Worm (Caenorhabditis elegans): Measurements from ENCODE around the gene H01M10.2.

H01M10.2 gene

ce11 chrX:2551450-2551849, 34.1 kb downstream of the H01M10.2 start:
- no peak for TF ChIP-seq elt-3 (tag; optimal IDR thresholded peaks at IDR 0.05)
- no peak for TF ChIP-seq efl-3 (GFP tag; optimal IDR thresholded peaks at IDR 0.05)
- TF ChIP-seq ztf-4 (tag; optimal IDR thresholded peaks at IDR 0.05) = no peak
- no peak for TF ChIP-seq nhr-20 (tag; optimal IDR thresholded peaks at IDR 0.05)
- TF ChIP-seq mab-9 (GFP tag; IDR thresholded peaks at IDR 0.05) = no peak
- TF ChIP-seq unc-86 (tag; optimal IDR thresholded peaks at IDR 0.05) = no peak
- TF ChIP-seq zip-4 (GFP tag; optimal IDR thresholded peaks at IDR 0.05) = no peak
- no peak for TF ChIP-seq hlh-4 (tag; optimal IDR thresholded peaks at IDR 0.05)
- TF ChIP-seq dpl-1 (GFP tag; optimal IDR thresholded peaks at IDR 0.05) = no peak
- TF ChIP-seq lsy-2 (tag; optimal IDR thresholded peaks at IDR 0.05) = no peak
- peak; percentile 58 for TF ChIP-seq nhr-85 (tag)
- no peak for TF ChIP-seq unc-130 (tag; optimal IDR thresholded peaks at IDR 0.05)
- TF ChIP-seq rnt-1 (tag; optimal IDR thresholded peaks at IDR 0.05) = peak; percentile 24
- no peak for TF ChIP-seq lin-13 (GFP tag; optimal IDR thresholded peaks at IDR 0.05)
- TF ChIP-seq elt-2 (tag; optimal IDR thresholded peaks at IDR 0.05) = no peak
- TF ChIP-seq isw-1 (GFP tag; IDR thresholded peaks at IDR 0.05) = no peak
- TF ChIP-seq grh-1 (GFP tag; IDR thresholded peaks at IDR 0.05) = no peak
- no peak for TF ChIP-seq pag-3 (tag; optimal IDR thresholded peaks at IDR 0.05; ENCODE audit: borderline replicate concordance, insufficient read depth)
- TF ChIP-seq tbx-2 (tag; optimal IDR thresholded peaks at IDR 0.05) = no peak
- no peak for TF ChIP-seq efl-1 (optimal IDR thresholded peaks at IDR 0.05)
- no peak for TF ChIP-seq efl-1 (GFP tag; optimal IDR thresholded peaks at IDR 0.05 in 1 of 2)
- no peak for TF ChIP-seq egl-13 (tag; optimal IDR thresholded peaks at IDR 0.05)
- peak; percentile 75 for TF ChIP-seq snpc-4 (tag; optimal IDR thresholded peaks at IDR 0.05)
- no peak for TF ChIP-seq pax-3 (tag; optimal IDR thresholded peaks at IDR 0.05)
- TF ChIP-seq dsc-1 (tag; optimal IDR thresholded peaks at IDR 0.05) = no peak
- no peak for TF ChIP-seq fkh-4 (tag; optimal IDR thresholded peaks at IDR 0.05; ENCODE audit: borderline replicate concordance)
- TF ChIP-seq lin-15B (tag; optimal IDR thresholded peaks at IDR 0.05) = no peak

ce11 chrX:2550665-2551064, 34.9 kb downstream of the H01M10.2 start:
- TF ChIP-seq lin-14 (GFP tag; optimal IDR thresholded peaks at IDR 0.05) = peak; percentile 66
- no peak for TF ChIP-seq blmp-1 (tag; optimal IDR thresholded peaks at IDR 0.05)
- TF ChIP-seq mep-1 (tag; optimal IDR thresholded peaks at IDR 0.05) = peak; percentile 2
- peak; percentile 17 for TF ChIP-seq dsc-1 (tag; optimal IDR thresholded peaks at IDR 0.05)
- peak; percentile 12 for TF ChIP-seq skn-1 (tag; optimal IDR thresholded peaks at IDR 0.05)

- TF ChIP-seq C34B4.2 (tag; optimal IDR thresholded peaks at IDR 0.05) = no peak
- TF ChIP-seq hlh-17 (GFP tag; optimal IDR thresholded peaks at IDR 0.05; ENCODE audit: borderline replicate concordance) = no peak
- no peak for TF ChIP-seq nhr-237 (tag; optimal IDR thresholded peaks at IDR 0.05)
- no peak for TF ChIP-seq hpl-2 (GFP tag; optimal IDR thresholded peaks at IDR 0.05)
- TF ChIP-seq zip-4 (GFP tag; optimal IDR thresholded peaks at IDR 0.05) = no peak
- no peak for TF ChIP-seq alr-1 (tag; optimal IDR thresholded peaks at IDR 0.05; ENCODE audit: borderline replicate concordance)
- TF ChIP-seq Y116A8C.19 (tag; optimal IDR thresholded peaks at IDR 0.05; ENCODE audit: borderline replicate concordance) = no peak
- peak; percentile 65 for TF ChIP-seq irx-1 (tag; optimal IDR thresholded peaks at IDR 0.05)
- peak; percentile 86 for TF ChIP-seq mep-1 (tag; optimal IDR thresholded peaks at IDR 0.05)
- peak; percentile 57 for TF ChIP-seq tbx-2 (tag; optimal IDR thresholded peaks at IDR 0.05)
- no peak for TF ChIP-seq F16B12.6 (tag; optimal IDR thresholded peaks at IDR 0.05)
- peak; percentile 56 for TF ChIP-seq jun-1 (tag; optimal IDR thresholded peaks at IDR 0.05)
- TF ChIP-seq nhr-71 (tag; optimal IDR thresholded peaks at IDR 0.05) = peak; percentile 80
- peak; percentile 75 for TF ChIP-seq nhr-20 (tag; optimal IDR thresholded peaks at IDR 0.05)
- peak; percentile 15 for TF ChIP-seq fkh-10 (GFP tag; optimal IDR thresholded peaks at IDR 0.05)
- peak; percentile 42 for TF ChIP-seq fkh-8 (tag; optimal IDR thresholded peaks at IDR 0.05)
- peak; percentile 32 for TF ChIP-seq sup-37 (GFP tag; optimal IDR thresholded peaks at IDR 0.05)
- TF ChIP-seq ama-1 (optimal IDR thresholded peaks at IDR 0.05) = no peak
- peak; percentile 30 for TF ChIP-seq pax-3 (tag; optimal IDR thresholded peaks at IDR 0.05)
- peak; percentile 71 for TF ChIP-seq C16A3.4 (tag; optimal IDR thresholded peaks at IDR 0.05)
- peak; percentile 52 for TF ChIP-seq pag-3 (tag; optimal IDR thresholded peaks at IDR 0.05; ENCODE audit: borderline replicate concordance, insufficient read depth)
- no peak for TF ChIP-seq ces-1 (GFP tag; optimal IDR thresholded peaks at IDR 0.05)
- no peak for TF ChIP-seq pqm-1 (tag; optimal IDR thresholded peaks at IDR 0.05)
- TF ChIP-seq xbp-1 (tag; optimal IDR thresholded peaks at IDR 0.05) = peak; percentile 29
- TF ChIP-seq aly-2 (tag; optimal IDR thresholded peaks at IDR 0.05) = no peak
- peak in 1 of 2 experiments; percentile 17 for TF ChIP-seq efl-1 (optimal IDR thresholded peaks at IDR 0.05)
- TF ChIP-seq efl-1 (GFP tag; optimal IDR thresholded peaks at IDR 0.05 in 1 of 2) = peak in 1 of 2 experiments; percentile 93
- peak; percentile 79 for TF ChIP-seq lin-14 (GFP tag; optimal IDR thresholded peaks at IDR 0.05)
- peak; percentile 74 for TF ChIP-seq dsc-1 (tag; optimal IDR thresholded peaks at IDR 0.05)
Observed at ce11 chrX:2549322-2549721, 36.2 kb downstream of the H01M10.2 start.

Data from whole organism, L1 larva.